Fruit fly (Drosophila melanogaster) whole organism, embryonic: ENCODE measurements around the gene CG5828.
A peak's percentile ranks its signal among the peaks of the same experiment; 100 is the strongest.

Experiments
- CG10274 ChIP-seq: fragments of 200-800 bp; sonication (Bioruptor generic); optimal IDR thresholded peaks from 3 replicates; lab custom pipeline; 2017; ENCODE audit warnings: missing biosample characterization, mild to moderate bottlenecking, missing genetic modification characterization
- CG11093 ChIP-seq: fragments of 200-800 bp; sonication (Bioruptor generic); IDR thresholded peaks from 3 replicates; pipeline ENCODE4 v1.3.6; 2022; ENCODE audit warnings: missing biosample characterization, missing genetic modification characterization
- CG11247 ChIP-seq: fragments of 200-800 bp; sonication (Bioruptor generic); IDR thresholded peaks from 2 replicates; pipeline ENCODE4 v1.3.6; 2022; ENCODE audit warnings: missing biosample characterization, missing genetic modification characterization
- CG11560 ChIP-seq: fragments of 200-800 bp; sonication (Bioruptor generic); IDR thresholded peaks from 3 replicates; pipeline ENCODE4 v1.3.6; 2022; ENCODE audit warnings: missing biosample characterization, missing genetic modification characterization
- CG11695 ChIP-seq: fragments of 200-800 bp; sonication (Bioruptor generic); IDR thresholded peaks from 3 replicates; pipeline ENCODE4 v1.3.6; 2022; ENCODE audit warnings: missing biosample characterization, missing genetic modification characterization
- CG12769 ChIP-seq: fragments of 200-800 bp; sonication (Bioruptor generic); optimal IDR thresholded peaks from 2 replicates; lab custom pipeline; 2019; ENCODE audit warnings: missing biosample characterization, mild to moderate bottlenecking, missing genetic modification characterization, moderate library complexity
- CG13424 ChIP-seq: fragments of 200-800 bp; sonication (Bioruptor generic); optimal IDR thresholded peaks from 2 replicates; lab custom pipeline; 2019; ENCODE audit warnings: missing biosample characterization, mild to moderate bottlenecking, missing genetic modification characterization, moderate library complexity
- CG13775 ChIP-seq: fragments of 200-800 bp; sonication (Bioruptor generic); optimal IDR thresholded peaks from 3 replicates; lab custom pipeline; 2017; ENCODE audit warnings: missing biosample characterization, mild to moderate bottlenecking, missing genetic modification characterization
- CG1647 ChIP-seq: fragments of 200-800 bp; sonication (Bioruptor generic); optimal IDR thresholded peaks from 3 replicates; lab custom pipeline; 2016; ENCODE audit warnings: missing biosample characterization, missing genetic modification characterization
- CG17328 ChIP-seq: fragments of 200-800 bp; sonication (Bioruptor generic); IDR thresholded peaks from 2 replicates; pipeline ENCODE4 v1.3.6; 2022; ENCODE audit warnings: missing biosample characterization, missing genetic modification characterization
- CG32532 ChIP-seq: fragments of 200-800 bp; sonication (Bioruptor generic); IDR thresholded peaks from 2 replicates; pipeline ENCODE4 v1.3.6; 2022; ENCODE audit warnings: missing biosample characterization, missing genetic modification characterization
- CG4404 ChIP-seq: fragments of 200-800 bp; sonication (Bioruptor generic); IDR thresholded peaks from 2 replicates; pipeline ENCODE4 v1.3.6; 2022; ENCODE audit warnings: missing biosample characterization, missing genetic modification characterization
- CG4617 ChIP-seq: fragments of 200-800 bp; sonication (Bioruptor generic); optimal IDR thresholded peaks from 3 replicates; lab custom pipeline; 2016; ENCODE audit warnings: missing biosample characterization, missing genetic modification characterization, borderline replicate concordance
- CG4707 ChIP-seq: fragments of 200-800 bp; sonication (Bioruptor generic); optimal IDR thresholded peaks from 2 replicates; lab custom pipeline; 2018; ENCODE audit warnings: missing biosample characterization, mild to moderate bottlenecking, missing genetic modification characterization, moderate library complexity
- CG4854 ChIP-seq: fragments of 200-800 bp; sonication (Bioruptor generic); optimal IDR thresholded peaks from 2 replicates; lab custom pipeline; 2016; ENCODE audit warnings: missing biosample characterization, missing genetic modification characterization, inconsistent platforms
- CG6854 ChIP-seq: fragments of 200-800 bp; sonication (Bioruptor generic); optimal IDR thresholded peaks from 3 replicates; lab custom pipeline; 2017; ENCODE audit warnings: missing biosample characterization, mild to moderate bottlenecking, missing genetic modification characterization
- CG8281 ChIP-seq: fragments of 200-800 bp; sonication (Bioruptor generic); optimal IDR thresholded peaks from 2 replicates; lab custom pipeline; 2018; ENCODE audit warnings: missing biosample characterization, mild to moderate bottlenecking, missing genetic modification characterization, moderate library complexity
- Camta ChIP-seq: fragments of 200-800 bp; sonication (Bioruptor generic); optimal IDR thresholded peaks from 2 replicates; lab custom pipeline; 2016; ENCODE audit warnings: missing biosample characterization, missing genetic modification characterization
- Elba2 ChIP-seq: fragments of 200-800 bp; sonication (Bioruptor generic); optimal IDR thresholded peaks from 3 replicates; lab custom pipeline; 2016; ENCODE audit warnings: missing biosample characterization, missing genetic modification characterization
- Hmx ChIP-seq: fragments of 200-800 bp; sonication (Bioruptor generic); optimal IDR thresholded peaks from 2 replicates; lab custom pipeline; 2016; ENCODE audit warnings: missing biosample characterization, missing genetic modification characterization
- Kr ChIP-seq: fragments of 200-800 bp; sonication (Bioruptor generic); optimal IDR thresholded peaks from 2 replicates; lab custom pipeline; 2017; ENCODE audit warnings: missing biosample characterization, mild to moderate bottlenecking, missing genetic modification characterization
- Lim3 ChIP-seq: fragments of 200-800 bp; sonication (Bioruptor generic); IDR thresholded peaks from 2 replicates; pipeline ENCODE4 v1.3.6; 2022; ENCODE audit warnings: missing biosample characterization, missing genetic modification characterization
- Mrtf ChIP-seq: fragments of 200-800 bp; sonication (Bioruptor generic); IDR thresholded peaks from 3 replicates; pipeline ENCODE4 v1.3.6; 2022; ENCODE audit warnings: missing biosample characterization, missing genetic modification characterization
- Oaz ChIP-seq: fragments of 200-800 bp; sonication (Bioruptor generic); IDR thresholded peaks from 2 replicates; pipeline ENCODE4 v1.3.6; 2022; ENCODE audit warnings: missing biosample characterization, missing genetic modification characterization
- Optix ChIP-seq: fragments of 200-800 bp; sonication (Bioruptor generic); IDR thresholded peaks from 3 replicates; pipeline ENCODE4 v1.3.6; 2022; ENCODE audit warnings: missing biosample characterization, missing genetic modification characterization
- Side ChIP-seq: fragments of 200-800 bp; sonication (Bioruptor generic); optimal IDR thresholded peaks from 2 replicates; lab custom pipeline; 2016; ENCODE audit warnings: missing biosample characterization, missing genetic modification characterization
- Sox100B ChIP-seq: fragments of 200-800 bp; sonication (Bioruptor generic); optimal IDR thresholded peaks from 3 replicates; lab custom pipeline; 2018; ENCODE audit warnings: missing biosample characterization, mild to moderate bottlenecking, missing genetic modification characterization
- Stat92E ChIP-seq, 3 experiments: fragments of >200 bp in 2 of 3; fragments of 200-800 bp in 1 of 3; sonication (Bioruptor generic) in 1 of 3; optimal IDR thresholded peaks; 2 replicates each; lab custom pipeline; 2017 to 2019; ENCODE audit warnings: missing biosample characterization in 3 of 3, missing genetic modification characterization in 3 of 3, mild to moderate bottlenecking in 1 of 3, moderate library complexity in 1 of 3
- TFAM ChIP-seq: fragments of 200-800 bp; sonication (Bioruptor generic); optimal IDR thresholded peaks from 2 replicates; lab custom pipeline; 2017; ENCODE audit warnings: missing biosample characterization, missing genetic modification characterization, inconsistent platforms
- Usf ChIP-seq: fragments of 200-800 bp; sonication (Bioruptor generic); optimal IDR thresholded peaks from 2 replicates; lab custom pipeline; 2017; ENCODE audit warnings: missing genotype, missing biosample characterization, missing genetic modification characterization
- ap ChIP-seq: fragments of 200-800 bp; sonication (Bioruptor generic); IDR thresholded peaks from 2 replicates; pipeline ENCODE4 v1.3.6; 2022; ENCODE audit warnings: missing biosample characterization, missing genetic modification characterization
- bab2 ChIP-seq: fragments of 200-800 bp; sonication (Bioruptor generic); optimal IDR thresholded peaks from 2 replicates; lab custom pipeline; 2016; ENCODE audit warnings: missing biosample characterization, missing genetic modification characterization
- bigmax ChIP-seq: fragments of 200-800 bp; sonication (Bioruptor generic); optimal IDR thresholded peaks from 2 replicates; lab custom pipeline; 2018; ENCODE audit warnings: missing biosample characterization, mild to moderate bottlenecking, missing genetic modification characterization
- cg ChIP-seq: fragments of 200-800 bp; sonication (Bioruptor generic); optimal IDR thresholded peaks from 3 replicates; lab custom pipeline; 2019; ENCODE audit warnings: missing biosample characterization, mild to moderate bottlenecking, missing genetic modification characterization, moderate library complexity
- cwo ChIP-seq: fragments of 200-800 bp; sonication (Bioruptor generic); optimal IDR thresholded peaks from 3 replicates; lab custom pipeline; 2017; ENCODE audit warnings: missing biosample characterization, missing genetic modification characterization, mild to moderate bottlenecking, moderate library complexity, missing genetic modification reagents
- da ChIP-seq: fragments of 200-800 bp; sonication (Bioruptor generic); optimal IDR thresholded peaks from 2 replicates; lab custom pipeline; 2016; ENCODE audit warnings: missing biosample characterization, missing genetic modification characterization
- dmrt11E ChIP-seq: fragments of 200-800 bp; sonication (Bioruptor generic); optimal IDR thresholded peaks from 3 replicates; lab custom pipeline; 2018; ENCODE audit warnings: missing biosample characterization, mild to moderate bottlenecking, missing genetic modification characterization, moderate library complexity
- eyg ChIP-seq: fragments of 200-800 bp; sonication (Bioruptor generic); optimal IDR thresholded peaks from 3 replicates; lab custom pipeline; 2016; ENCODE audit warnings: missing biosample characterization, missing genetic modification characterization
- grn ChIP-seq: fragments of 200-800 bp; sonication (Bioruptor generic); optimal IDR thresholded peaks from 3 replicates; lab custom pipeline; 2017; ENCODE audit warnings: missing biosample characterization, missing genetic modification characterization
- gsb ChIP-seq: fragments of 200-800 bp; sonication (Bioruptor generic); IDR thresholded peaks from 2 replicates; pipeline ENCODE4 v1.3.6; 2022; ENCODE audit warnings: missing biosample characterization, missing genetic modification characterization
- hbn ChIP-seq: fragments of 200-800 bp; sonication (Bioruptor generic); IDR thresholded peaks from 2 replicates; pipeline ENCODE4 v1.3.6; 2022; ENCODE audit warnings: missing biosample characterization, missing genetic modification characterization; ENCODE audit not compliant: partially characterized antibody
- jing ChIP-seq: fragments of 200-800 bp; sonication (Bioruptor generic); optimal IDR thresholded peaks from 2 replicates; lab custom pipeline; 2018; ENCODE audit warnings: missing biosample characterization, mild to moderate bottlenecking, missing genetic modification characterization
- kni ChIP-seq: fragments of 200-800 bp; sonication (Bioruptor generic); optimal IDR thresholded peaks from 3 replicates; lab custom pipeline; 2017; ENCODE audit warnings: mild to moderate bottlenecking, missing biosample characterization, missing genetic modification reagents, missing genetic modification characterization
- knrl ChIP-seq: fragments of 200-800 bp; sonication (Bioruptor generic); IDR thresholded peaks from 3 replicates; pipeline ENCODE4 v1.3.6; 2022; ENCODE audit warnings: missing biosample characterization, missing genetic modification characterization; ENCODE audit not compliant: partially characterized antibody
- org-1 ChIP-seq: fragments of 200-800 bp; sonication (Bioruptor generic); optimal IDR thresholded peaks from 2 replicates; lab custom pipeline; 2017; ENCODE audit warnings: missing biosample characterization, missing genetic modification characterization
- prd ChIP-seq, 3 experiments: fragments of >200 bp in 2 of 3; fragments of 200-800 bp in 1 of 3; sonication (Bioruptor generic) in 1 of 3; optimal IDR thresholded peaks in 2 of 3; IDR thresholded peaks in 1 of 3; 2 replicates in 2 of 3; 3 replicates in 1 of 3; pipeline versions ENCODE4 v1.3.6 to Lab custom; 2017 to 2022; ENCODE audit warnings: missing biosample characterization in 1 of 3, missing genetic modification characterization in 1 of 3
- trem ChIP-seq: fragments of 200-800 bp; optimal IDR thresholded peaks from 3 replicates; lab custom pipeline; 2019; ENCODE audit warnings: missing biosample characterization, mild to moderate bottlenecking, missing genetic modification characterization, moderate library complexity
- unpg ChIP-seq: fragments of 200-800 bp; sonication (Bioruptor generic); optimal IDR thresholded peaks from 3 replicates; lab custom pipeline; 2018; ENCODE audit warnings: missing biosample characterization, mild to moderate bottlenecking, missing genetic modification characterization, moderate library complexity

Gene CG5828

dm6 chr2L:5070797-5071579 lies 22.8 kb upstream of the CG5828 start, which contains the start of gene RpL37A (continued):
- TF ChIP-seq CG8281 (tag; lab: Kevin White, UChicago) (peak; percentile 33), knrl (GFP tag; lab: Robert Waterston, UW) (peak; percentile 24; the same call in 1 of the 3 replicates), Mrtf (peak; percentile 30; the same call in 1 of the 3 replicates), Camta (peak; percentile 86), prd (optimal IDR thresholded peaks at IDR 0.05; lab: Kevin White, UChicago) (no peak), prd (GFP tag; IDR thresholded peaks at IDR 0.05; lab: Robert Waterston, UW) (no peak; the same call in 2 of the 3 replicates), Hmx (GFP tag; lab: Kevin White, UChicago) (peak; percentile 13), hbn (GFP tag; lab: Robert Waterston, UW) (peak; percentile 31; the same call in 1 of the 2 replicates), CG1647 (GFP tag; lab: Kevin White, UChicago) (peak; percentile 71), CG11093 (GFP tag; lab: Robert Waterston, UW) (no peak), CG4617 (peak; percentile 41), Kr (GFP tag; lab: Kevin White, UChicago) (peak; percentile 35), trem (tag; lab: Kevin White, UChicago) (peak; percentile 88), Stat92E (GFP tag; optimal IDR thresholded peaks at IDR 0.05; lab: Kevin White, UChicago) (peak in 1 of 3 experiments; percentile 63), unpg (GFP tag; lab: Kevin White, UChicago) (peak; percentile 75), jing (GFP tag; lab: Kevin White, UChicago) (no peak), cg (GFP tag; lab: Kevin White, UChicago) (no peak), CG13424 (tag; lab: Kevin White, UChicago) (peak; percentile 28), CG4854 (GFP tag; lab: Kevin White, UChicago) (peak; percentile 84), org-1 (peak; percentile 61), Optix (GFP tag; lab: Robert Waterston, UW) (peak; percentile 76), Lim3 (GFP tag; lab: Robert Waterston, UW) (no peak), CG4404 (GFP tag; lab: Robert Waterston, UW) (no peak), ap (peak; percentile 34), dmrt11E (tag; lab: Kevin White, UChicago) (peak; percentile 57), Oaz (peak; percentile 25; the same call in 1 of the 2 replicates), kni (GFP tag; lab: Kevin White, UChicago) (peak; percentile 85), CG11560 (tag; lab: Robert Waterston, UW) (no peak; the same call in 2 of the 3 replicates), Usf (peak; percentile 41), CG11247 (peak; percentile 74), Sox100B (GFP tag; lab: Kevin White, UChicago) (peak; percentile 80), CG6854 (peak; percentile 84), grn (GFP tag; lab: Kevin White, UChicago) (peak; percentile 77), CG4707 (peak; percentile 53), CG11695 (GFP tag; lab: Robert Waterston, UW) (peak; percentile 68), cwo (GFP tag; lab: Kevin White, UChicago) (peak; percentile 54), TFAM (GFP tag; lab: Kevin White, UChicago) (peak; percentile 68), Elba2 (GFP tag; lab: Kevin White, UChicago) (no peak), CG10274 (peak; percentile 69), eyg (GFP tag; lab: Kevin White, UChicago) (peak; percentile 83), Side (GFP tag; lab: Kevin White, UChicago) (peak; percentile 87), gsb (GFP tag; lab: Robert Waterston, UW) (peak; percentile 54; the same call in 1 of the 2 replicates), CG32532 (peak; percentile 84), da (GFP tag; lab: Kevin White, UChicago) (peak; percentile 76), bigmax (peak; percentile 80), bab2 (GFP tag; lab: Kevin White, UChicago) (peak; percentile 23), CG17328 (GFP tag; lab: Robert Waterston, UW) (peak; percentile 77), CG12769 (peak; percentile 78), CG13775 (peak; percentile 90)
